Worm (Caenorhabditis elegans) whole organism, midembryonic: ENCODE data around the gene smrd-1.
"Not testable (repeated sequence)": the region's sequence is repeated elsewhere in the genome, so short reads cannot be mapped to it uniquely, and the experiment has no call there.

Source experiments
- T22C8.4 ChIP-seq: fragments of 200-800 bp; sonication (Bioruptor generic); IDR thresholded peaks from 2 replicates; pipeline ENCODE4 v1.3.6; 2022; ENCODE audit warnings: missing genetic modification characterization, missing compliant biosample characterization
- cog-1 ChIP-seq: sonication (generic microtip); optimal IDR thresholded peaks from 2 replicates; lab custom pipeline; 2016; ENCODE audit warnings: missing genetic modification characterization, missing compliant biosample characterization
- flt-1 ChIP-seq: fragments of 200-800 bp; sonication (Bioruptor generic); IDR thresholded peaks from 2 replicates; pipeline ENCODE4 v1.3.6; 2022; ENCODE audit warnings: missing genetic modification characterization, missing compliant biosample characterization
- klf-2 ChIP-seq: fragments of 200-800 bp; sonication (Bioruptor generic); conservative IDR thresholded peaks from 2 replicates; pipeline ENCODE4 v1.3.6; 2022; ENCODE audit warnings: missing genetic modification reagents, missing genetic modification characterization, missing compliant biosample characterization
- med-1 ChIP-seq: sonication (generic microtip); optimal IDR thresholded peaks from 2 replicates; lab custom pipeline; 2017; ENCODE audit warnings: missing genetic modification characterization, mild to moderate bottlenecking, missing compliant biosample characterization, antibody characterized with exemption, missing genetic modification reagents; ENCODE audit not compliant: insufficient read depth
- ref-1 ChIP-seq: fragments of 200-800 bp; sonication (Bioruptor generic); conservative IDR thresholded peaks from 2 replicates; pipeline ENCODE4 v1.3.6; 2022; ENCODE audit warnings: missing genetic modification reagents, missing genetic modification characterization, missing compliant biosample characterization
- tab-1 ChIP-seq: fragments of 200-800 bp; sonication (Bioruptor generic); IDR thresholded peaks from 2 replicates; pipeline ENCODE4 v1.3.6; 2022; ENCODE audit warnings: missing genetic modification characterization, missing compliant biosample characterization
- ztf-23 ChIP-seq: fragments of 200-800 bp; sonication (Bioruptor generic); IDR thresholded peaks from 2 replicates; pipeline ENCODE4 v1.3.6; 2022; ENCODE audit warnings: missing genetic modification reagents, missing genetic modification characterization, missing compliant biosample characterization
- ztf-29 ChIP-seq: fragments of 200-800 bp; sonication (Bioruptor generic); IDR thresholded peaks from 2 replicates; pipeline ENCODE4 v1.3.6; 2022; ENCODE audit warnings: missing genetic modification reagents, missing genetic modification characterization, missing compliant biosample characterization

Gene smrd-1

ce11 chrIII:10462935-10463548 is 27.3 kb upstream of the smrd-1 start:
- no peak for TF ChIP-seq ref-1 (GFP tag; lab: Robert Waterston, UW)
- TF ChIP-seq klf-2 (GFP tag; lab: Robert Waterston, UW), result no peak
- no peak for TF ChIP-seq med-1
- TF ChIP-seq cog-1 (tag; lab: Kevin White, UChicago), result no peak
- no peak for TF ChIP-seq tab-1 (GFP tag; lab: Robert Waterston, UW)
- no peak for TF ChIP-seq flt-1 (GFP tag; lab: Robert Waterston, UW)

- TF ChIP-seq cog-1 (tag; lab: Kevin White, UChicago), result peak; percentile 95
- TF ChIP-seq ref-1 (GFP tag; lab: Robert Waterston, UW), result peak; percentile 91
- TF ChIP-seq T22C8.4 (GFP tag; lab: Robert Waterston, UW), result peak; percentile 98
- peak; percentile 99 for TF ChIP-seq med-1
- peak; percentile 99 for TF ChIP-seq flt-1 (GFP tag; lab: Robert Waterston, UW)
- TF ChIP-seq tab-1 (GFP tag; lab: Robert Waterston, UW), result peak; percentile 98
- peak; percentile 99 for TF ChIP-seq klf-2 (GFP tag; lab: Robert Waterston, UW)
- TF ChIP-seq ztf-29, result peak; percentile 98
- TF ChIP-seq ztf-23, result peak; percentile 98
Observed at ce11 chrIII:10461164-10461546, 25.4 kb upstream of the smrd-1 start, which contains the start of gene atx-2. TSS of gene atx-2 (plus strand) at chrIII:10461389.

ce11 chrIII:10460427-10461163 is 24.8 kb upstream of the smrd-1 start, which contains the start of gene ecps-1:
TSS of gene ecps-1 (minus strand) at chrIII:10460551.
- peak; percentile 90 for TF ChIP-seq ztf-23
- peak; percentile 59 for TF ChIP-seq cog-1 (tag; lab: Kevin White, UChicago)
- no peak for TF ChIP-seq med-1
- TF ChIP-seq ztf-29, result 0 out of 2 replicates have a peak, but pooled peaks have one; percentile 39
- TF ChIP-seq flt-1 (GFP tag; lab: Robert Waterston, UW), result peak; percentile 77
- TF ChIP-seq ref-1 (GFP tag; lab: Robert Waterston, UW), result no peak
- no peak for TF ChIP-seq tab-1 (GFP tag; lab: Robert Waterston, UW)
- peak; percentile 79 for TF ChIP-seq klf-2 (GFP tag; lab: Robert Waterston, UW)
- 0 out of 2 replicates have a peak, but pooled peaks have one; percentile 6 for TF ChIP-seq T22C8.4 (GFP tag; lab: Robert Waterston, UW)

- TF ChIP-seq ztf-29, result no peak
Observed at ce11 chrIII:10451012-10451411, 15.2 kb upstream of the smrd-1 start, which contains the start of gene H04D03.4. TSS of gene H04D03.4 (minus strand) at chrIII:10451112.

- TF ChIP-seq ztf-29, result no peak
- no peak for TF ChIP-seq flt-1 (GFP tag; lab: Robert Waterston, UW)
- no peak for TF ChIP-seq tab-1 (GFP tag; lab: Robert Waterston, UW)
- no peak for TF ChIP-seq cog-1 (tag; lab: Kevin White, UChicago)
- no peak for TF ChIP-seq klf-2 (GFP tag; lab: Robert Waterston, UW)
- TF ChIP-seq med-1, result no peak
- TF ChIP-seq ztf-23, result no peak
- TF ChIP-seq ref-1 (GFP tag; lab: Robert Waterston, UW), result no peak
Observed at ce11 chrIII:10446730-10447129, 10.9 kb upstream of the smrd-1 start, which contains the start of gene H04D03.7. TSS of gene H04D03.7 (minus strand) at chrIII:10446830.

ce11 chrIII:10442355-10443140 is 6.8 kb upstream of the smrd-1 start, which contains the start of the genes H04D03.2 and ecps-2:
TSS of gene H04D03.2 (minus strand) at chrIII:10442405.
TSS of gene ecps-2 (plus strand) at chrIII:10443090.
- TF ChIP-seq cog-1 (tag; lab: Kevin White, UChicago) (no peak), ref-1 (GFP tag; lab: Robert Waterston, UW) (no peak), tab-1 (GFP tag; lab: Robert Waterston, UW) (no peak), med-1 (no peak), ztf-29 (no peak), ztf-23 (no peak), klf-2 (GFP tag; lab: Robert Waterston, UW) (no peak)

- TF ChIP-seq cog-1 (tag; lab: Kevin White, UChicago); T22C8.4 (GFP tag; lab: Robert Waterston, UW); flt-1 (GFP tag; lab: Robert Waterston, UW): not testable (repeated sequence)
Observed at ce11 chrIII:10438780-10439179, 3.0 kb upstream of the smrd-1 start, which contains the start of gene H04D03.6. TSS of gene H04D03.6 (minus strand) at chrIII:10438880.

ce11 chrIII:10432104-10432503 is 3.7 kb downstream of the smrd-1 start:
- TF ChIP-seq med-1, result no peak
- TF ChIP-seq tab-1 (GFP tag; lab: Robert Waterston, UW), result peak; percentile 79
- TF ChIP-seq flt-1 (GFP tag; lab: Robert Waterston, UW), result peak; percentile 83
- peak; percentile 71; the same call in 1 of the 2 replicates for TF ChIP-seq ztf-23
- peak; percentile 51; the same call in 1 of the 2 replicates for TF ChIP-seq T22C8.4 (GFP tag; lab: Robert Waterston, UW)
- peak; percentile 52 for TF ChIP-seq cog-1 (tag; lab: Kevin White, UChicago)
- TF ChIP-seq ref-1 (GFP tag; lab: Robert Waterston, UW), result peak; percentile 59; the same call in 1 of the 2 replicates
- TF ChIP-seq klf-2 (GFP tag; lab: Robert Waterston, UW), result no peak; the same call in 1 of the 2 replicates
- TF ChIP-seq ztf-29, result no peak

- no peak for TF ChIP-seq tab-1 (GFP tag; lab: Robert Waterston, UW)
- TF ChIP-seq T22C8.4 (GFP tag; lab: Robert Waterston, UW), result no peak
- no peak for TF ChIP-seq klf-2 (GFP tag; lab: Robert Waterston, UW)
- TF ChIP-seq cog-1 (tag; lab: Kevin White, UChicago), result no peak
- TF ChIP-seq ref-1 (GFP tag; lab: Robert Waterston, UW), result no peak
- TF ChIP-seq ztf-23, result no peak
- TF ChIP-seq ztf-29, result no peak
- TF ChIP-seq med-1, result no peak
- no peak for TF ChIP-seq flt-1 (GFP tag; lab: Robert Waterston, UW)
Observed at ce11 chrIII:10427882-10428281, 7.9 kb downstream of the smrd-1 start, which contains the start of gene prp-3. TSS of gene prp-3 (minus strand) at chrIII:10427982.
